4 fruit fly cellular contexts compared by ENCODE assay signal in the genomic region with DNA sequence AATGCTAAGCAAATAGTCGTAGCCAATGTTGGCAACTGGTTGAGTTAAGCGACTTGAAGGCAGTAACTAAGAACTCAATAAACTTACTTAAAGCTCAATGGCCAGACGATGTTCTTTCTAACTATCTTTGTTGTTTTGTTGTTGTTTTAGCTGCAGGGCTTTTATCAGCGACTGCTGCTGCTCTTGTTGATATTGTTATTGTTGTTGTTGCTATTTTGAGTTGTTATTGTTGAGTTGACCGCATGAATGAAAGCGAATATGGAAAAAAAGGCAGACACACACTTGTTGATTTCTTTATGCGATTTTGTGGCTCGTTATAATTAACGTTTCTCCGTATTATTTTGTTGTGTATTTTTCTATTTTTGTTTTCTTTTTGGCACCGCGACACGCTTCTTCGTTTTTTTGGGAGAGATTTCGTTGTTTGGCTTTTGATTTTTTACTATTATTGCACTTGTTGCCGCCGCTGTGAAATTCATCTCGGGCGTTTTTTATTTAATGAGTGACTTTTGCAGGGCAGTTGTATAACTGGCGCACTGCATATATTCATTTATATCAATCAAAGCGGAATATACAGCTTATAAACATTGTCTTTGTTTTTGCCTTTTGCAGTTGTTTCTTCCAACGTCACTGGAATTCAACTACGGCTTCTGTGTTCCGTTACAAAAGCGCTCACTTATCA.
TF ChIP-seq lines count a peak whose summit lies in the region.

No protein-coding gene starts in this region.

- no peak for TF ChIP-seq CTCF in whole organism, embryonic (GFP tag; optimal IDR thresholded peaks at IDR 0.05; lab: Kevin White, UChicago)

TF ChIP-seq in whole organism, adult, 20 proteins besides CTCF, POLR2A, EP300 and RAD21:
- TF ChIP-seq kay (GFP tag; lab: Kevin White, UChicago; ENCODE audit: borderline replicate concordance), result no peak
- TF ChIP-seq CG11617 (GFP tag; optimal IDR thresholded peaks at IDR 0.05; lab: Kevin White, UChicago), result no peak
- TF ChIP-seq Hr96 (GFP tag; optimal IDR thresholded peaks at IDR 0.05; lab: Kevin White, UChicago), result no peak
- TF ChIP-seq Crg-1 (GFP tag; optimal IDR thresholded peaks at IDR 0.05; lab: Kevin White, UChicago), result no peak
- TF ChIP-seq tj (GFP tag; optimal IDR thresholded peaks at IDR 0.05; lab: Kevin White, UChicago), result no peak
- peak; percentile 97 for TF ChIP-seq cic (GFP tag; optimal IDR thresholded peaks at IDR 0.05; lab: Kevin White, UChicago)
- no peak for TF ChIP-seq CG1620 (GFP tag; optimal IDR thresholded peaks at IDR 0.05; lab: Kevin White, UChicago)

TF ChIP-seq in whole organism, embryonic, 481 proteins besides CTCF, POLR2A, EP300 and RAD21 (continues in another document):
- TF ChIP-seq B-H2 (GFP tag; optimal IDR thresholded peaks at IDR 0.05; lab: Kevin White, UChicago) (peak; percentile 21), CG34422 (GFP tag; IDR thresholded peaks at IDR 0.05; lab: Robert Waterston, UW) (no peak), ap (GFP tag; IDR thresholded peaks at IDR 0.05; lab: Robert Waterston, UW) (no peak), Med (GFP tag; lab: Kevin White, UChicago) (no peak), chinmo (GFP tag; IDR thresholded peaks at IDR 0.05; lab: Robert Waterston, UW; ENCODE audit: partially characterized antibody) (peak; percentile 60; the same call in 1 of the 4 replicates), hkb (optimal IDR thresholded peaks at IDR 0.05; lab: Kevin White, UChicago) (no peak), hkb (GFP tag; IDR thresholded peaks at IDR 0.05; lab: Robert Waterston, UW) (0 out of 2 replicates have a peak, but pooled peaks have one; percentile 21), chif (GFP tag; optimal IDR thresholded peaks at IDR 0.05; lab: Kevin White, UChicago) (no peak), C15 (GFP tag; IDR thresholded peaks at IDR 0.05; lab: Robert Waterston, UW) (no peak), ewg (GFP tag; optimal IDR thresholded peaks at IDR 0.05; lab: Kevin White, UChicago) (no peak), dimm (GFP tag; IDR thresholded peaks at IDR 0.05; lab: Robert Waterston, UW) (no peak), CG17912 (GFP tag; optimal IDR thresholded peaks at IDR 0.05; lab: Kevin White, UChicago) (no peak), H2.0 (GFP tag; IDR thresholded peaks at IDR 0.05; lab: Robert Waterston, UW) (no peak), Spps (tag; optimal IDR thresholded peaks at IDR 0.05; lab: Kevin White, UChicago) (no peak), CG11456 (GFP tag; IDR thresholded peaks at IDR 0.05; lab: Robert Waterston, UW) (no peak), z (GFP tag; IDR thresholded peaks at IDR 0.05; lab: Robert Waterston, UW) (peak; percentile 54; the same call in 2 of the 3 replicates), sens (GFP tag; lab: Kevin White, UChicago) (peak; percentile 64), CG10267 (tag; optimal IDR thresholded peaks at IDR 0.05; lab: Kevin White, UChicago) (no peak), slbo (GFP tag; IDR thresholded peaks at IDR 0.05; lab: Robert Waterston, UW) (no peak), CG3281 (GFP tag; optimal IDR thresholded peaks at IDR 0.05; lab: Kevin White, UChicago) (no peak), CG3847 (GFP tag; IDR thresholded peaks at IDR 0.05; lab: Robert Waterston, UW) (no peak), CG9215 (GFP tag; IDR thresholded peaks at IDR 0.05; lab: Robert Waterston, UW) (no peak), Jarid2 (GFP tag; optimal IDR thresholded peaks at IDR 0.05; lab: Kevin White, UChicago) (peak; percentile 9), repo (GFP tag; optimal IDR thresholded peaks at IDR 0.05; lab: Kevin White, UChicago) (no peak), pfk (GFP tag; optimal IDR thresholded peaks at IDR 0.05; lab: Kevin White, UChicago) (no peak), CG13775 (GFP tag; optimal IDR thresholded peaks at IDR 0.05; lab: Kevin White, UChicago) (no peak), Lpt (GFP tag; optimal IDR thresholded peaks at IDR 0.05; lab: Kevin White, UChicago) (no peak)

TF ChIP-seq in whole organism, prepupa, 60 proteins besides CTCF, POLR2A, EP300 and RAD21:
- no peak for TF ChIP-seq net (GFP tag; optimal IDR thresholded peaks at IDR 0.05; lab: Kevin White, UChicago)
- peak; percentile 74 for TF ChIP-seq Eip78C (GFP tag; lab: Kevin White, UChicago)
- TF ChIP-seq Blimp-1 (GFP tag; optimal IDR thresholded peaks at IDR 0.05; lab: Kevin White, UChicago), result no peak
- peak; percentile 17 for TF ChIP-seq CG6276 (GFP tag; optimal IDR thresholded peaks at IDR 0.05; lab: Kevin White, UChicago)
- TF ChIP-seq eg (GFP tag; IDR thresholded peaks at IDR 0.05; lab: Robert Waterston, UW), result 0 out of 3 replicates have a peak, but pooled peaks have one; percentile 22
- peak; percentile 10 for TF ChIP-seq spab (GFP tag; optimal IDR thresholded peaks at IDR 0.05; lab: Kevin White, UChicago)
- TF ChIP-seq svp (GFP tag; lab: Kevin White, UChicago), result peak; percentile 26
TF ChIP-seq in whole organism, prepupa: peak in this region for 5.

TF ChIP-seq in whole organism, wandering third instar larva, 38 proteins besides CTCF, POLR2A, EP300 and RAD21:
- TF ChIP-seq Hr78 (GFP tag; optimal IDR thresholded peaks at IDR 0.05; lab: Kevin White, UChicago), result no peak
- peak; percentile 59 for TF ChIP-seq Vsx2 (GFP tag; optimal IDR thresholded peaks at IDR 0.05; lab: Kevin White, UChicago; ENCODE audit: partially characterized antibody)
- TF ChIP-seq woc (GFP tag; optimal IDR thresholded peaks at IDR 0.05; lab: Kevin White, UChicago), result no peak
- TF ChIP-seq Rel (GFP tag; optimal IDR thresholded peaks at IDR 0.05; lab: Kevin White, UChicago), result no peak
- TF ChIP-seq Rel (tag; optimal IDR thresholded peaks at IDR 0.05; lab: Kevin White, UChicago), result peak; percentile 41
- no peak for TF ChIP-seq CG9705 (GFP tag; optimal IDR thresholded peaks at IDR 0.05; lab: Kevin White, UChicago)
- no peak for TF ChIP-seq OdsH (GFP tag; optimal IDR thresholded peaks at IDR 0.05; lab: Kevin White, UChicago)
- no peak for TF ChIP-seq dl (GFP tag; optimal IDR thresholded peaks at IDR 0.05; lab: Kevin White, UChicago; ENCODE audit: insufficient read depth in 1 of 2, partially characterized antibody in 2 of 2)
- TF ChIP-seq Hnf4 (GFP tag; optimal IDR thresholded peaks at IDR 0.05; lab: Kevin White, UChicago), result peak; percentile 23
- TF ChIP-seq foxo (GFP tag; optimal IDR thresholded peaks at IDR 0.05; lab: Kevin White, UChicago), result no peak
